Fruit fly (Drosophila melanogaster): ENCODE measurements around the gene Flad2.

The Flad2 gene

DNA sequence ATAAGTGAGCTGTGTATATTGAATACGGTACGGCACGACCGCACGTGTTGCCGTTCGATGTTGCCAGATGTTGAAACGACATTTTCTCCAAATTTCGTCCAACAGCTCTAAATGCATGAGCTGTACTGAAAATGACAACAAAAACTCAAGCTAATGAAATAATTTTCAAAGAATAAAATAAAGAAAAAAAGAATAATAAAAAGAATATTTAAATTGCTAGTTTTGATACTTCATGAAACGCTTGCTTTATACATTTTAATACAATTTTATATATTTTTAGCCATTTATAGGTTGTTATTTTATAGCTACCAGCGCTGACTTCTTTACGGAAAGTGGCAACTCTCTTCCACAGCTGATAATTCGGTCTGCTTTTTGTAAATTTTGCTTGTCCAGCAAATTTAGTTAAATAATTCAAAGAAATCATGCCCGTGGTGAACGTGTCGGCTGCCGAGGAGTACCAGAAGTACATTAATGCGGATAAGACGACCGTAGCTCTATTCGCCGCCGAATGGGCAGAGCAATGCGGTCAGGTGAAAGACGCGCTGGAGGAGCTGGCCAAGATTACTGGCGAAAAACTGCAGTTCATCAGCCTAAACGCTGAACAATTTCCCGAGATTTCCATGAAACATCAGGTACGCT lies 46.1 kb upstream of the Flad2 start, which contains the start of the genes Nnp-1 and Grx3 (continued):
- no peak for TF ChIP-seq ro (GFP tag; IDR thresholded peaks at IDR 0.05)
- TF ChIP-seq CG4360 (GFP tag; IDR thresholded peaks at IDR 0.05): peak; percentile 46; the same call in 1 of the 2 replicates
- TF ChIP-seq CG14441 (GFP tag; IDR thresholded peaks at IDR 0.05): peak; percentile 13; the same call in 1 of the 2 replicates
- TF ChIP-seq al (GFP tag; IDR thresholded peaks at IDR 0.05): 0 out of 2 replicates have a peak, but pooled peaks have one; percentile 22
- TF ChIP-seq Nf-YB (GFP tag; optimal IDR thresholded peaks at IDR 0.05): no peak
- peak; percentile 73 for TF ChIP-seq CG9817 (tag; optimal IDR thresholded peaks at IDR 0.05)
- TF ChIP-seq CG8765 (GFP tag; IDR thresholded peaks at IDR 0.05): no peak
- no peak for TF ChIP-seq Stat92E (GFP tag; optimal IDR thresholded peaks at IDR 0.05)
- TF ChIP-seq insv (GFP tag; optimal IDR thresholded peaks at IDR 0.05): no peak
- no peak for TF ChIP-seq sens-2 (GFP tag; IDR thresholded peaks at IDR 0.05)
- TF ChIP-seq CG3838 (GFP tag; optimal IDR thresholded peaks at IDR 0.05): no peak
- peak; percentile 72 for TF ChIP-seq CG10267 (tag; optimal IDR thresholded peaks at IDR 0.05)
- no peak for TF ChIP-seq gem (tag; optimal IDR thresholded peaks at IDR 0.05)
- no peak for TF ChIP-seq fd64A (GFP tag; optimal IDR thresholded peaks at IDR 0.05)
- no peak for TF ChIP-seq Side (GFP tag; optimal IDR thresholded peaks at IDR 0.05)
- TF ChIP-seq D (optimal IDR thresholded peaks at IDR 0.05): no peak
- peak; percentile 6 for TF ChIP-seq D (GFP tag; optimal IDR thresholded peaks at IDR 0.05)
- TF ChIP-seq CG11093 (GFP tag; IDR thresholded peaks at IDR 0.05): no peak
- TF ChIP-seq luna (GFP tag; optimal IDR thresholded peaks at IDR 0.05): no peak
- TF ChIP-seq CG13424 (tag; optimal IDR thresholded peaks at IDR 0.05): peak; percentile 80
- TF ChIP-seq CG7357 (GFP tag; IDR thresholded peaks at IDR 0.05): peak; percentile 65
- TF ChIP-seq CG10431 (GFP tag; optimal IDR thresholded peaks at IDR 0.05): no peak
- peak; percentile 57 for TF ChIP-seq CG30403 (GFP tag; optimal IDR thresholded peaks at IDR 0.05)
- peak; percentile 33 for TF ChIP-seq mam (GFP tag; optimal IDR thresholded peaks at IDR 0.05)
- TF ChIP-seq p53 (GFP tag; optimal IDR thresholded peaks at IDR 0.05): no peak
- TF ChIP-seq CG3065 (GFP tag; optimal IDR thresholded peaks at IDR 0.05): no peak
- no peak for TF ChIP-seq prd (optimal IDR thresholded peaks at IDR 0.05)
- peak; percentile 58; the same call in 1 of the 3 replicates for TF ChIP-seq prd (GFP tag; IDR thresholded peaks at IDR 0.05)
- no peak for TF ChIP-seq CG8924 (tag; optimal IDR thresholded peaks at IDR 0.05)
- peak; percentile 59 for TF ChIP-seq twi (tag; optimal IDR thresholded peaks at IDR 0.05)
- no peak for TF ChIP-seq sd (tag; optimal IDR thresholded peaks at IDR 0.05)
- TF ChIP-seq CG12744 (GFP tag; optimal IDR thresholded peaks at IDR 0.05): no peak
- TF ChIP-seq CG7963 (GFP tag; IDR thresholded peaks at IDR 0.05; ENCODE audit: partially characterized antibody): no peak
- no peak for TF ChIP-seq CG7786 (GFP tag; optimal IDR thresholded peaks at IDR 0.05)
- peak; percentile 45 for TF ChIP-seq bcd (GFP tag; optimal IDR thresholded peaks at IDR 0.05)
- TF ChIP-seq Dip3 (GFP tag; optimal IDR thresholded peaks at IDR 0.05): no peak
- no peak for TF ChIP-seq CG13296 (GFP tag; optimal IDR thresholded peaks at IDR 0.05)
- no peak for TF ChIP-seq wek (GFP tag; optimal IDR thresholded peaks at IDR 0.05)
- TF ChIP-seq grau (tag; optimal IDR thresholded peaks at IDR 0.05): peak; percentile 75
- TF ChIP-seq CG6689 (GFP tag; IDR thresholded peaks at IDR 0.05): peak; percentile 49
- TF ChIP-seq ftz-f1 (GFP tag; optimal IDR thresholded peaks at IDR 0.05): no peak
- TF ChIP-seq dimm (GFP tag; IDR thresholded peaks at IDR 0.05): no peak
- TF ChIP-seq h (optimal IDR thresholded peaks at IDR 0.05): no peak
- no peak for TF ChIP-seq CG31224 (GFP tag; IDR thresholded peaks at IDR 0.05)
- TF ChIP-seq E2f2 (GFP tag; IDR thresholded peaks at IDR 0.05): 0 out of 2 replicates have a peak, but pooled peaks have one; percentile 16
- no peak; the same call in 2 of the 3 replicates for TF ChIP-seq croc (GFP tag; conservative IDR thresholded peaks at IDR 0.05)
- no peak for TF ChIP-seq Neu2 (GFP tag; optimal IDR thresholded peaks at IDR 0.05; ENCODE audit: borderline replicate concordance)
- TF ChIP-seq TFAM (GFP tag; optimal IDR thresholded peaks at IDR 0.05): no peak
- TF ChIP-seq slbo (GFP tag; IDR thresholded peaks at IDR 0.05): peak; percentile 72
- no peak for TF ChIP-seq CG33213 (GFP tag; optimal IDR thresholded peaks at IDR 0.05)
- TF ChIP-seq CG30020 (tag; optimal IDR thresholded peaks at IDR 0.05): peak; percentile 65

Measured in whole organism, embryonic.